Worm (Caenorhabditis elegans): Measurements from ENCODE around the gene mrpl-11.

ce11 chrIII:8689143-8689542, 28.3 kb upstream of the mrpl-11 start:
- TF ChIP-seq F22D6.2 (tag; optimal IDR thresholded peaks at IDR 0.05) (no peak), nhr-120 (GFP tag; IDR thresholded peaks at IDR 0.05) (no peak), F10E7.11 (tag; optimal IDR thresholded peaks at IDR 0.05) (no peak), unc-130 (GFP tag; optimal IDR thresholded peaks at IDR 0.05) (no peak)
